Fruit fly (Drosophila melanogaster) whole organism, embryonic: ENCODE measurements around the gene Tsp74F.

Experiments
- CG12155 ChIP-seq: fragments of 200-800 bp; sonication (Bioruptor generic); optimal IDR thresholded peaks from 3 replicates; lab custom pipeline; 2016; ENCODE audit warnings: missing biosample characterization, missing genetic modification characterization
- CG12236 ChIP-seq: fragments of 200-800 bp; sonication (Bioruptor generic); optimal IDR thresholded peaks from 2 replicates; lab custom pipeline; 2016; ENCODE audit warnings: missing biosample characterization, missing genetic modification characterization
- CG16813 ChIP-seq: fragments of 200-800 bp; sonication (Bioruptor generic); IDR thresholded peaks from 3 replicates; pipeline ENCODE4 v1.3.6; 2022; ENCODE audit warnings: missing biosample characterization, missing genetic modification characterization; ENCODE audit not compliant: partially characterized antibody
- CG17361 ChIP-seq: fragments of 200-800 bp; sonication (Bioruptor generic); IDR thresholded peaks from 3 replicates; pipeline ENCODE4 v1.3.6; 2022; ENCODE audit warnings: missing biosample characterization, missing genetic modification characterization
- CG17568 ChIP-seq: fragments of 200-800 bp; sonication (Bioruptor generic); optimal IDR thresholded peaks from 2 replicates; lab custom pipeline; 2018; ENCODE audit warnings: missing biosample characterization, mild to moderate bottlenecking, missing genetic modification characterization, moderate library complexity
- CG17612 ChIP-seq: fragments of 200-800 bp; sonication (Bioruptor generic); IDR thresholded peaks from 2 replicates; pipeline ENCODE4 v1.3.6; 2022; ENCODE audit warnings: missing biosample characterization, missing genetic modification characterization
- CG1792 ChIP-seq: fragments of 200-800 bp; sonication (Bioruptor generic); optimal IDR thresholded peaks from 2 replicates; lab custom pipeline; 2016; ENCODE audit warnings: missing biosample characterization, missing genetic modification characterization
- CG2678 ChIP-seq: fragments of 200-800 bp; sonication (Bioruptor generic); optimal IDR thresholded peaks from 3 replicates; lab custom pipeline; 2019; ENCODE audit warnings: missing biosample characterization, mild to moderate bottlenecking, missing genetic modification characterization, moderate library complexity
- CG2889 ChIP-seq: fragments of 200-800 bp; sonication (Bioruptor generic); IDR thresholded peaks from 3 replicates; pipeline ENCODE4 v1.3.6; 2022; ENCODE audit warnings: missing biosample characterization, missing genetic modification characterization
- CG30403 ChIP-seq: fragments of 200-800 bp; sonication (Bioruptor generic); optimal IDR thresholded peaks from 3 replicates; lab custom pipeline; 2016; ENCODE audit warnings: missing biosample characterization, missing genetic modification characterization
- CG3281 ChIP-seq: fragments of 200-800 bp; sonication (Bioruptor generic); optimal IDR thresholded peaks from 3 replicates; lab custom pipeline; 2017; ENCODE audit warnings: missing biosample characterization, mild to moderate bottlenecking, missing genetic modification characterization
- CG3847 ChIP-seq: fragments of 200-800 bp; sonication (Bioruptor generic); IDR thresholded peaks from 2 replicates; pipeline ENCODE4 v1.3.6; 2022; ENCODE audit warnings: missing biosample characterization, missing genetic modification characterization
- CG4854 ChIP-seq: fragments of 200-800 bp; sonication (Bioruptor generic); optimal IDR thresholded peaks from 2 replicates; lab custom pipeline; 2016; ENCODE audit warnings: missing biosample characterization, missing genetic modification characterization, inconsistent platforms
- CG6791 ChIP-seq: fragments of 200-800 bp; sonication (Bioruptor generic); IDR thresholded peaks from 3 replicates; pipeline ENCODE4 v1.3.6; 2022; ENCODE audit warnings: missing biosample characterization, missing genetic modification characterization; ENCODE audit not compliant: partially characterized antibody
- CG7963 ChIP-seq: fragments of 200-800 bp; sonication (Bioruptor generic); IDR thresholded peaks from 3 replicates; pipeline ENCODE4 v1.3.6; 2022; ENCODE audit warnings: missing biosample characterization, missing genetic modification characterization; ENCODE audit not compliant: partially characterized antibody
- CG9817 ChIP-seq: fragments of 200-800 bp; sonication (Bioruptor generic); optimal IDR thresholded peaks from 2 replicates; lab custom pipeline; 2018; ENCODE audit warnings: missing biosample characterization, mild to moderate bottlenecking, missing genetic modification characterization, moderate library complexity
- CoRest ChIP-seq: fragments of 200-800 bp; sonication (Bioruptor generic); optimal IDR thresholded peaks from 3 replicates; lab custom pipeline; 2018; ENCODE audit warnings: missing biosample characterization, mild to moderate bottlenecking, missing genetic modification characterization, moderate library complexity
- HLH54F ChIP-seq: fragments of 200-800 bp; sonication (Bioruptor generic); optimal IDR thresholded peaks from 3 replicates; lab custom pipeline; 2016; ENCODE audit warnings: missing biosample characterization, missing genetic modification characterization
- HmgD ChIP-seq: fragments of 200-800 bp; sonication (Bioruptor generic); optimal IDR thresholded peaks from 3 replicates; lab custom pipeline; 2016; ENCODE audit warnings: missing biosample characterization, missing genetic modification characterization
- Hr51 ChIP-seq, 2 experiments: fragments of 200-800 bp; sonication (Bioruptor generic); optimal IDR thresholded peaks; 2 replicates in 1 of 2; 3 replicates in 1 of 2; lab custom pipeline; 2016 to 2018; ENCODE audit warnings: missing biosample characterization in 2 of 2, missing genetic modification characterization in 2 of 2, mild to moderate bottlenecking in 1 of 2, moderate library complexity in 1 of 2
- MBD-R2 ChIP-seq: fragments of 200-800 bp; sonication (Bioruptor generic); IDR thresholded peaks from 2 replicates; pipeline ENCODE4 v1.3.6; 2022; ENCODE audit warnings: missing biosample characterization, missing genetic modification characterization
- MESR4 ChIP-seq: fragments of 200-800 bp; sonication (Bioruptor generic); optimal IDR thresholded peaks from 2 replicates; lab custom pipeline; 2018; ENCODE audit warnings: missing biosample characterization, mild to moderate bottlenecking, missing genetic modification characterization, moderate library complexity
- Nf-YC ChIP-seq: fragments of 200-800 bp; optimal IDR thresholded peaks from 3 replicates; lab custom pipeline; 2019; ENCODE audit warnings: missing biosample characterization, mild to moderate bottlenecking, missing genetic modification characterization, moderate library complexity
- Pdp1 ChIP-seq, 2 experiments: fragments of 200-800 bp; sonication (Bioruptor generic); optimal IDR thresholded peaks; 3 replicates each; lab custom pipeline; 2016; ENCODE audit warnings: missing biosample characterization in 2 of 2, missing genetic modification characterization in 2 of 2, mild to moderate bottlenecking in 1 of 2, moderate library complexity in 1 of 2
- Ravus ChIP-seq: fragments of 200-800 bp; sonication (Bioruptor generic); IDR thresholded peaks from 2 replicates; pipeline ENCODE4 v1.3.6; 2022; ENCODE audit warnings: missing biosample characterization, missing genetic modification characterization
- Six4 ChIP-seq: fragments of 200-800 bp; sonication (Bioruptor generic); optimal IDR thresholded peaks from 2 replicates; lab custom pipeline; 2016; ENCODE audit warnings: missing biosample characterization, missing genetic modification characterization
- Sox100B ChIP-seq: fragments of 200-800 bp; sonication (Bioruptor generic); optimal IDR thresholded peaks from 3 replicates; lab custom pipeline; 2018; ENCODE audit warnings: missing biosample characterization, mild to moderate bottlenecking, missing genetic modification characterization
- Sry-δ ChIP-seq: fragments of 200-800 bp; sonication (Bioruptor generic); optimal IDR thresholded peaks from 2 replicates; lab custom pipeline; 2016; ENCODE audit warnings: missing biosample characterization, missing genetic modification characterization
- Ssrp ChIP-seq: fragments of 200-800 bp; sonication (Bioruptor generic); optimal IDR thresholded peaks from 2 replicates; lab custom pipeline; 2018; ENCODE audit warnings: missing biosample characterization, mild to moderate bottlenecking, missing genetic modification characterization, moderate library complexity
- Vsx1 ChIP-seq: fragments of 200-800 bp; sonication (Bioruptor generic); optimal IDR thresholded peaks from 2 replicates; lab custom pipeline; 2017; ENCODE audit warnings: missing biosample characterization, mild to moderate bottlenecking, missing genetic modification characterization, missing genetic modification reagents
- disco-r ChIP-seq: fragments of 200-800 bp; sonication (Bioruptor generic); optimal IDR thresholded peaks from 2 replicates; lab custom pipeline; 2016; ENCODE audit warnings: missing biosample characterization, missing genetic modification characterization
- dm ChIP-seq: fragments of 200-800 bp; sonication (Bioruptor generic); optimal IDR thresholded peaks from 3 replicates; lab custom pipeline; 2016; ENCODE audit warnings: missing biosample characterization, missing genetic modification characterization
- exex ChIP-seq: fragments of 200-800 bp; sonication (Bioruptor generic); optimal IDR thresholded peaks from 4 replicates; lab custom pipeline; 2018; ENCODE audit warnings: missing biosample characterization, mild to moderate bottlenecking, missing genetic modification characterization, moderate library complexity
- fu2 ChIP-seq: fragments of 200-800 bp; sonication (Bioruptor generic); optimal IDR thresholded peaks from 2 replicates; lab custom pipeline; 2016; ENCODE audit warnings: missing biosample characterization, missing genetic modification characterization
- gcm2 ChIP-seq: fragments of 200-800 bp; sonication (Bioruptor generic); optimal IDR thresholded peaks from 2 replicates; lab custom pipeline; 2016; ENCODE audit warnings: missing biosample characterization, missing genetic modification characterization
- gro ChIP-seq: fragments of 200-800 bp; sonication (Bioruptor generic); optimal IDR thresholded peaks from 2 replicates; lab custom pipeline; 2016; ENCODE audit warnings: missing biosample characterization, missing genetic modification characterization
- hbn ChIP-seq: fragments of 200-800 bp; sonication (Bioruptor generic); IDR thresholded peaks from 2 replicates; pipeline ENCODE4 v1.3.6; 2022; ENCODE audit warnings: missing biosample characterization, missing genetic modification characterization; ENCODE audit not compliant: partially characterized antibody
- ind ChIP-seq: fragments of 200-800 bp; sonication (Bioruptor generic); optimal IDR thresholded peaks from 3 replicates; lab custom pipeline; 2016; ENCODE audit warnings: missing biosample characterization, missing genetic modification characterization
- jumu ChIP-seq: fragments of 200-800 bp; sonication (Bioruptor generic); optimal IDR thresholded peaks from 3 replicates; lab custom pipeline; 2016; ENCODE audit warnings: missing biosample characterization, missing genetic modification characterization
- lab ChIP-seq: fragments of 200-800 bp; sonication (Bioruptor generic); optimal IDR thresholded peaks from 3 replicates; lab custom pipeline; 2017; ENCODE audit warnings: missing biosample characterization, missing genetic modification characterization, mild to moderate bottlenecking, moderate library complexity, missing genetic modification reagents
- mam ChIP-seq: fragments of 200-800 bp; sonication (Bioruptor generic); optimal IDR thresholded peaks from 3 replicates; lab custom pipeline; 2016; ENCODE audit warnings: missing biosample characterization, missing genetic modification characterization
- onecut ChIP-seq: fragments of 200-800 bp; sonication (Bioruptor generic); IDR thresholded peaks from 2 replicates; pipeline ENCODE4 v1.3.6; 2022; ENCODE audit warnings: missing biosample characterization, missing genetic modification characterization
- prd ChIP-seq, 3 experiments: fragments of >200 bp in 2 of 3; fragments of 200-800 bp in 1 of 3; sonication (Bioruptor generic) in 1 of 3; optimal IDR thresholded peaks in 2 of 3; IDR thresholded peaks in 1 of 3; 2 replicates in 2 of 3; 3 replicates in 1 of 3; pipeline versions ENCODE4 v1.3.6 to Lab custom; 2017 to 2022; ENCODE audit warnings: missing biosample characterization in 1 of 3, missing genetic modification characterization in 1 of 3
- sd ChIP-seq: fragments of 200-800 bp; sonication (Bioruptor generic); optimal IDR thresholded peaks from 3 replicates; lab custom pipeline; 2018; ENCODE audit warnings: missing biosample characterization, mild to moderate bottlenecking, missing genetic modification characterization, moderate library complexity
- slou ChIP-seq: fragments of 200-800 bp; sonication (Bioruptor generic); optimal IDR thresholded peaks from 3 replicates; lab custom pipeline; 2016; ENCODE audit warnings: missing biosample characterization, missing genetic modification characterization
- stwl ChIP-seq: fragments of 200-800 bp; sonication (Bioruptor generic); optimal IDR thresholded peaks from 3 replicates; lab custom pipeline; 2018; ENCODE audit warnings: missing biosample characterization, mild to moderate bottlenecking, missing genetic modification characterization, moderate library complexity
- tll ChIP-seq, 2 experiments: fragments of 200-800 bp in 1 of 2; fragments of >200 bp in 1 of 2; sonication (Bioruptor generic) in 1 of 2; optimal IDR thresholded peaks; 2 replicates each; lab custom pipeline; 2017 to 2019; ENCODE audit warnings: missing biosample characterization in 2 of 2, missing genetic modification characterization in 2 of 2, mild to moderate bottlenecking in 1 of 2, moderate library complexity in 1 of 2
- trh ChIP-seq: fragments of 200-800 bp; sonication (Bioruptor generic); optimal IDR thresholded peaks from 2 replicates; lab custom pipeline; 2016; ENCODE audit warnings: missing biosample characterization, missing genetic modification characterization
- unc-4 ChIP-seq: fragments of 200-800 bp; sonication (Bioruptor generic); IDR thresholded peaks from 2 replicates; pipeline ENCODE4 v1.3.6; 2022; ENCODE audit warnings: missing biosample characterization, missing genetic modification characterization; ENCODE audit not compliant: partially characterized antibody

Tsp74F gene

DNA sequence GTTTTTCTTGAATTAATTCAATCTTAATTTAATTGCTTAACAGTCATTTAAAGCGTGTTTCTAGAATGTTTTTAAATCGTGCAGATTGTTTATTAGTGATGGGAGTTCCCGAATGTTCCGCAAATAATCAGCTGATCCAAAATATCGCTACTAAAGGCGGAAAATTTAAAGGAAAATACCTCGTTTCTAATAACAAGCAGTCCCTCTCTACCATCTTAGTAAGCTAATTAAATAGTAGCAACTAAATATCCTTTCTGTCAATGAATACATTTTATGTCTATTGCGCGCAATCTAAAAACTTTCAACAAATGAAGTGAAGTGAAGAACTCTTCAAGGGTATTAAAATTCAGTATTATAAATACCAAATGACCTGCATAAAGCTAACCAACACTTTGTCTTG, 16.8 kb upstream of the Tsp74F start, which contains the start of gene CG5290 (continued):
- no peak for TF ChIP-seq MESR4 (GFP tag; lab: Kevin White, UChicago)
- peak; percentile 78 for TF ChIP-seq hbn (GFP tag; lab: Robert Waterston, UW)
- peak; percentile 6 for TF ChIP-seq CG4854 (GFP tag; lab: Kevin White, UChicago)
- peak; percentile 8 for TF ChIP-seq fu2
- TF ChIP-seq Ravus (GFP tag; lab: Robert Waterston, UW), result no peak
- no peak for TF ChIP-seq gcm2 (GFP tag; lab: Kevin White, UChicago)
- TF ChIP-seq Sox100B, result peak; percentile 11
- peak; percentile 91 for TF ChIP-seq Sry-δ (GFP tag; lab: Kevin White, UChicago)
- no peak for TF ChIP-seq CG2889 (GFP tag; lab: Robert Waterston, UW)
- TF ChIP-seq CG3281 (GFP tag; lab: Kevin White, UChicago), result peak; percentile 5
- TF ChIP-seq slou (GFP tag; lab: Kevin White, UChicago), result no peak
- TF ChIP-seq gro (GFP tag; lab: Kevin White, UChicago), result peak; percentile 30
- no peak for TF ChIP-seq trh (GFP tag; lab: Kevin White, UChicago)
- peak; percentile 52 for TF ChIP-seq CG12155 (GFP tag; lab: Kevin White, UChicago)
- TF ChIP-seq disco-r, result no peak
- no peak for TF ChIP-seq Six4
- peak; percentile 17; the same call in 1 of the 2 replicates for TF ChIP-seq CG3847 (GFP tag; lab: Robert Waterston, UW)
- TF ChIP-seq Ssrp (tag; lab: Kevin White, UChicago), result no peak
- TF ChIP-seq HmgD (GFP tag; lab: Kevin White, UChicago), result no peak
- TF ChIP-seq CG12236 (GFP tag; lab: Kevin White, UChicago), result peak; percentile 24
- peak; percentile 76 for TF ChIP-seq stwl (tag; lab: Kevin White, UChicago)
- TF ChIP-seq CG7963, result no peak
- no peak for TF ChIP-seq Nf-YC (tag; lab: Kevin White, UChicago)
- TF ChIP-seq HLH54F (GFP tag; lab: Kevin White, UChicago), result peak; percentile 41
- TF ChIP-seq onecut (GFP tag; lab: Robert Waterston, UW), result no peak
- peak; percentile 10 for TF ChIP-seq exex (tag; lab: Kevin White, UChicago)
- peak; percentile 30 for TF ChIP-seq CoRest (tag; lab: Kevin White, UChicago)
- peak; percentile 54 for TF ChIP-seq CG30403 (GFP tag; lab: Kevin White, UChicago)
- peak; percentile 7 for TF ChIP-seq ind
- peak; percentile 68; the same call in 1 of the 2 replicates for TF ChIP-seq unc-4 (GFP tag; lab: Robert Waterston, UW)
- peak; percentile 27 for TF ChIP-seq jumu (GFP tag; lab: Kevin White, UChicago)
- TF ChIP-seq Hr51 (GFP tag; optimal IDR thresholded peaks at IDR 0.05; lab: Kevin White, UChicago), result peak in 1 of 2 experiments; percentile 0
- 0 out of 3 replicates have a peak, but pooled peaks have one; percentile 37 for TF ChIP-seq CG6791
- peak; percentile 47 for TF ChIP-seq CG1792 (GFP tag; lab: Kevin White, UChicago)
- peak; percentile 17 for TF ChIP-seq CG2678 (tag; lab: Kevin White, UChicago)
- peak; percentile 66 for TF ChIP-seq CG16813 (GFP tag; lab: Robert Waterston, UW)
- peak; percentile 52 for TF ChIP-seq mam (GFP tag; lab: Kevin White, UChicago)
- TF ChIP-seq dm, result peak; percentile 17
- peak; percentile 59 for TF ChIP-seq Vsx1
- TF ChIP-seq sd (tag; lab: Kevin White, UChicago), result peak; percentile 18
- no peak for TF ChIP-seq prd (optimal IDR thresholded peaks at IDR 0.05; lab: Kevin White, UChicago)
- TF ChIP-seq prd (GFP tag; IDR thresholded peaks at IDR 0.05; lab: Robert Waterston, UW), result no peak
- TF ChIP-seq MBD-R2 (GFP tag; lab: Robert Waterston, UW), result peak; percentile 49
- no peak for TF ChIP-seq CG17568
- peak; percentile 1 for TF ChIP-seq CG9817
- peak; percentile 40; the same call in 2 of the 3 replicates for TF ChIP-seq CG17361 (GFP tag; lab: Robert Waterston, UW)
- peak in 1 of 2 experiments; percentile 25 for TF ChIP-seq Pdp1 (GFP tag; optimal IDR thresholded peaks at IDR 0.05; lab: Kevin White, UChicago)
- TF ChIP-seq lab (GFP tag; lab: Kevin White, UChicago), result peak; percentile 55
- TF ChIP-seq CG17612 (GFP tag; lab: Robert Waterston, UW), result no peak
- no peak for TF ChIP-seq tll (GFP tag; optimal IDR thresholded peaks at IDR 0.05; lab: Kevin White, UChicago)
